Fruit fly (Drosophila melanogaster) whole organism, embryonic: Measurements from ENCODE around the gene Hacd1.

ENCODE experiments used
- B-H1 ChIP-seq: fragments of 200-800 bp; sonication (Bioruptor generic); IDR thresholded peaks from 3 replicates; pipeline ENCODE4 v1.3.6; 2022; ENCODE audit warnings: missing biosample characterization, missing genetic modification characterization
- CG10959 ChIP-seq: fragments of 200-800 bp; sonication (Bioruptor generic); IDR thresholded peaks from 2 replicates; pipeline ENCODE4 v1.3.6; 2022; ENCODE audit warnings: missing biosample characterization, missing genetic modification characterization
- CG13775 ChIP-seq: fragments of 200-800 bp; sonication (Bioruptor generic); optimal IDR thresholded peaks from 3 replicates; lab custom pipeline; 2017; ENCODE audit warnings: missing biosample characterization, mild to moderate bottlenecking, missing genetic modification characterization
- CG1529 ChIP-seq: fragments of 200-800 bp; sonication (Bioruptor generic); optimal IDR thresholded peaks from 3 replicates; lab custom pipeline; 2018; ENCODE audit warnings: missing biosample characterization, missing genetic modification characterization
- CG17186 ChIP-seq: fragments of 200-800 bp; sonication (Bioruptor generic); optimal IDR thresholded peaks from 3 replicates; lab custom pipeline; 2017; ENCODE audit warnings: missing biosample characterization, missing genetic modification reagents, missing genetic modification characterization
- CG30020 ChIP-seq: fragments of 200-800 bp; optimal IDR thresholded peaks from 2 replicates; lab custom pipeline; 2019; ENCODE audit warnings: missing biosample characterization, mild to moderate bottlenecking, missing genetic modification characterization, moderate library complexity
- CG32767 ChIP-seq: fragments of 200-800 bp; sonication (Bioruptor generic); IDR thresholded peaks from 2 replicates; pipeline ENCODE4 v1.3.6; 2022; ENCODE audit warnings: missing biosample characterization, missing genetic modification characterization
- CG34422 ChIP-seq: fragments of 200-800 bp; sonication (Bioruptor generic); IDR thresholded peaks from 3 replicates; pipeline ENCODE4 v1.3.6; 2022; ENCODE audit warnings: missing biosample characterization, missing genetic modification characterization
- CG3726 ChIP-seq: fragments of 200-800 bp; sonication (Bioruptor generic); IDR thresholded peaks from 3 replicates; pipeline ENCODE4, ENCODE4 v1.3.6; 2022; ENCODE audit warnings: missing biosample characterization, missing genetic modification characterization
- CG4424 ChIP-seq: fragments of 200-800 bp; sonication (Bioruptor generic); optimal IDR thresholded peaks from 3 replicates; lab custom pipeline; 2016; ENCODE audit warnings: missing biosample characterization, missing genetic modification characterization
- CG4730 ChIP-seq: fragments of 200-800 bp; sonication (Bioruptor generic); IDR thresholded peaks from 2 replicates; pipeline ENCODE4 v1.3.6; 2022; ENCODE audit warnings: missing biosample characterization, missing genetic modification characterization
- CG7839 ChIP-seq: fragments of 200-800 bp; sonication (Bioruptor generic); optimal IDR thresholded peaks from 3 replicates; lab custom pipeline; 2018; ENCODE audit warnings: missing biosample characterization, mild to moderate bottlenecking, missing genetic modification characterization, moderate library complexity
- CG7987 ChIP-seq: fragments of 200-800 bp; sonication (Bioruptor generic); optimal IDR thresholded peaks from 2 replicates; lab custom pipeline; 2018; ENCODE audit warnings: missing biosample characterization, mild to moderate bottlenecking, missing genetic modification characterization, moderate library complexity
- CG8089 ChIP-seq: fragments of 200-800 bp; sonication (Bioruptor generic); optimal IDR thresholded peaks from 3 replicates; lab custom pipeline; 2016; ENCODE audit warnings: missing biosample characterization, missing genetic modification characterization
- CG8290 ChIP-seq, 3 experiments: fragments of 200-800 bp; sonication (Bioruptor generic); optimal IDR thresholded peaks; 2 replicates each; lab custom pipeline; 2016 to 2019; ENCODE audit warnings: missing biosample characterization in 3 of 3, missing genetic modification characterization in 3 of 3, mild to moderate bottlenecking in 2 of 3, moderate library complexity in 1 of 3
- CG8388 ChIP-seq: fragments of 200-800 bp; sonication (Bioruptor generic); optimal IDR thresholded peaks from 2 replicates; lab custom pipeline; 2019; ENCODE audit warnings: missing biosample characterization, mild to moderate bottlenecking, missing genetic modification characterization, moderate library complexity
- CG9215 ChIP-seq: fragments of 200-800 bp; sonication (Bioruptor generic); IDR thresholded peaks from 2 replicates; pipeline ENCODE4 v1.3.6; 2022; ENCODE audit warnings: missing biosample characterization, missing genetic modification characterization
- CG9932 ChIP-seq: fragments of 200-800 bp; sonication (Bioruptor generic); IDR thresholded peaks from 2 replicates; pipeline ENCODE4 v1.3.6; 2022; ENCODE audit warnings: missing biosample characterization, missing genetic modification characterization
- Camta ChIP-seq: fragments of 200-800 bp; sonication (Bioruptor generic); optimal IDR thresholded peaks from 2 replicates; lab custom pipeline; 2016; ENCODE audit warnings: missing biosample characterization, missing genetic modification characterization
- Deaf1 ChIP-seq: fragments of 200-800 bp; optimal IDR thresholded peaks from 3 replicates; lab custom pipeline; 2019; ENCODE audit warnings: missing biosample characterization, mild to moderate bottlenecking, missing genetic modification characterization, moderate library complexity
- Doc2 ChIP-seq: fragments of 200-800 bp; sonication (Bioruptor generic); IDR thresholded peaks from 2 replicates; pipeline ENCODE4 v1.3.6; 2022; ENCODE audit warnings: missing biosample characterization, missing genetic modification characterization
- Dp ChIP-seq: fragments of 200-800 bp; sonication (Bioruptor generic); optimal IDR thresholded peaks from 2 replicates; lab custom pipeline; 2018; ENCODE audit warnings: missing biosample characterization, mild to moderate bottlenecking, missing genetic modification characterization, moderate library complexity
- E2f1 ChIP-seq: fragments of 200-800 bp; sonication (Bioruptor generic); IDR thresholded peaks from 2 replicates; pipeline ENCODE4 v1.3.6; 2022; ENCODE audit warnings: missing biosample characterization, missing genetic modification characterization
- ERR ChIP-seq: fragments of 200-800 bp; sonication (Bioruptor generic); optimal IDR thresholded peaks from 2 replicates; lab custom pipeline; 2016; ENCODE audit warnings: missing biosample characterization, missing genetic modification characterization
- GATAe ChIP-seq: fragments of 200-800 bp; sonication (Bioruptor generic); conservative IDR thresholded peaks from 2 replicates; pipeline ENCODE4 v1.3.6; 2022; ENCODE audit warnings: missing biosample characterization, missing genetic modification characterization
- Hsf ChIP-seq: fragments of 200-800 bp; sonication (Bioruptor generic); optimal IDR thresholded peaks from 3 replicates; lab custom pipeline; 2016; ENCODE audit warnings: missing biosample characterization, missing genetic modification characterization
- Kr ChIP-seq: fragments of 200-800 bp; sonication (Bioruptor generic); optimal IDR thresholded peaks from 2 replicates; lab custom pipeline; 2017; ENCODE audit warnings: missing biosample characterization, mild to moderate bottlenecking, missing genetic modification characterization
- MBD-R2 ChIP-seq: fragments of 200-800 bp; sonication (Bioruptor generic); IDR thresholded peaks from 2 replicates; pipeline ENCODE4 v1.3.6; 2022; ENCODE audit warnings: missing biosample characterization, missing genetic modification characterization
- Max ChIP-seq: fragments of 200-800 bp; sonication (Bioruptor generic); optimal IDR thresholded peaks from 2 replicates; lab custom pipeline; 2016; ENCODE audit warnings: missing biosample characterization, mild to moderate bottlenecking, missing genetic modification characterization
- Mrtf ChIP-seq: fragments of 200-800 bp; sonication (Bioruptor generic); IDR thresholded peaks from 3 replicates; pipeline ENCODE4 v1.3.6; 2022; ENCODE audit warnings: missing biosample characterization, missing genetic modification characterization
- Myb ChIP-seq: fragments of 200-800 bp; sonication (Bioruptor generic); optimal IDR thresholded peaks from 2 replicates; lab custom pipeline; 2016; ENCODE audit warnings: missing biosample characterization, missing genetic modification characterization
- NC2β ChIP-seq: fragments of 200-800 bp; sonication (Bioruptor generic); optimal IDR thresholded peaks from 2 replicates; lab custom pipeline; 2016; ENCODE audit warnings: missing biosample characterization, missing genetic modification characterization
- Six4 ChIP-seq: fragments of 200-800 bp; sonication (Bioruptor generic); optimal IDR thresholded peaks from 2 replicates; lab custom pipeline; 2016; ENCODE audit warnings: missing biosample characterization, missing genetic modification characterization
- aop ChIP-seq: fragments of 200-800 bp; sonication (Bioruptor generic); IDR thresholded peaks from 2 replicates; pipeline ENCODE4 v1.3.6; 2022; ENCODE audit warnings: missing biosample characterization, missing genetic modification characterization
- ara ChIP-seq: fragments of 200-800 bp; sonication (Bioruptor generic); IDR thresholded peaks from 2 replicates; pipeline ENCODE4 v1.3.6; 2022; ENCODE audit warnings: missing biosample characterization, missing genetic modification characterization
- bbx ChIP-seq: fragments of 200-800 bp; sonication (Bioruptor generic); IDR thresholded peaks from 2 replicates; pipeline ENCODE4 v1.3.6; 2022; ENCODE audit warnings: missing biosample characterization, missing genetic modification characterization; ENCODE audit not compliant: partially characterized antibody
- cg ChIP-seq: fragments of 200-800 bp; sonication (Bioruptor generic); optimal IDR thresholded peaks from 3 replicates; lab custom pipeline; 2019; ENCODE audit warnings: missing biosample characterization, mild to moderate bottlenecking, missing genetic modification characterization, moderate library complexity
- corto ChIP-seq: fragments of 200-800 bp; sonication (Bioruptor generic); optimal IDR thresholded peaks from 2 replicates; lab custom pipeline; 2016; ENCODE audit warnings: missing biosample characterization, mild to moderate bottlenecking, missing genetic modification characterization, moderate library complexity
- eve ChIP-seq, 2 experiments: fragments of >200 bp; optimal IDR thresholded peaks; 2 replicates each; lab custom pipeline; 2017; ENCODE audit warnings: missing biosample characterization in 2 of 2, missing genetic modification characterization in 2 of 2
- gfzf ChIP-seq: fragments of 200-800 bp; sonication (Bioruptor generic); optimal IDR thresholded peaks from 2 replicates; lab custom pipeline; 2016; ENCODE audit warnings: missing biosample characterization, mild to moderate bottlenecking, missing genetic modification characterization, moderate library complexity
- grau ChIP-seq: fragments of 200-800 bp; optimal IDR thresholded peaks from 3 replicates; lab custom pipeline; 2019; ENCODE audit warnings: missing biosample characterization, mild to moderate bottlenecking, missing genetic modification characterization, moderate library complexity
- ken ChIP-seq: fragments of 200-800 bp; sonication (Bioruptor generic); IDR thresholded peaks from 3 replicates; pipeline ENCODE4 v1.3.6; 2022; ENCODE audit warnings: missing biosample characterization, missing genetic modification characterization
- org-1 ChIP-seq: fragments of 200-800 bp; sonication (Bioruptor generic); optimal IDR thresholded peaks from 2 replicates; lab custom pipeline; 2017; ENCODE audit warnings: missing biosample characterization, missing genetic modification characterization
- pfk ChIP-seq: fragments of 200-800 bp; sonication (Bioruptor generic); optimal IDR thresholded peaks from 2 replicates; lab custom pipeline; 2018; ENCODE audit warnings: missing biosample characterization, mild to moderate bottlenecking, missing genetic modification characterization, moderate library complexity
- pho ChIP-seq: fragments of 200-800 bp; sonication (Bioruptor generic); optimal IDR thresholded peaks from 2 replicates; lab custom pipeline; 2016; ENCODE audit warnings: missing biosample characterization, missing genetic modification characterization
- sens ChIP-seq: fragments of 200-800 bp; sonication (Bioruptor generic); peaks from one replicate; lab custom pipeline; 2016; ENCODE audit warnings: missing biosample characterization, missing genetic modification characterization
- slbo ChIP-seq: fragments of 200-800 bp; sonication (Bioruptor generic); IDR thresholded peaks from 2 replicates; pipeline ENCODE4 v1.3.6; 2022; ENCODE audit warnings: missing biosample characterization, missing genetic modification characterization
- so ChIP-seq: fragments of 200-800 bp; sonication (Bioruptor generic); IDR thresholded peaks from 3 replicates; pipeline ENCODE4 v1.3.6; 2022; ENCODE audit warnings: missing biosample characterization, missing genetic modification characterization
- vfl ChIP-seq: fragments of 200-800 bp; sonication (Bioruptor generic); optimal IDR thresholded peaks from 2 replicates; lab custom pipeline; 2016; ENCODE audit warnings: missing biosample characterization, missing genetic modification characterization
- zfh2 ChIP-seq: fragments of 200-800 bp; sonication (Bioruptor generic); optimal IDR thresholded peaks from 2 replicates; lab custom pipeline; 2016; ENCODE audit warnings: missing biosample characterization, missing genetic modification characterization

Hacd1 gene

dm6 chr2L:12044613-12045350, 42.7 kb upstream of the Hacd1 start, which contains the start of gene CG6785 (continued):
- TF ChIP-seq CG13775 (GFP tag; lab: Kevin White, UChicago), result peak; percentile 32
- peak; percentile 31 for TF ChIP-seq vfl
- TF ChIP-seq CG7987 (GFP tag; lab: Kevin White, UChicago), result peak; percentile 93
- peak; percentile 74; the same call in 2 of the 3 replicates for TF ChIP-seq so
- TF ChIP-seq Camta (GFP tag; lab: Kevin White, UChicago), result peak; percentile 90
- peak; percentile 91 for TF ChIP-seq NC2β (GFP tag; lab: Kevin White, UChicago)
- peak; percentile 7; the same call in 1 of the 2 replicates for TF ChIP-seq MBD-R2 (GFP tag; lab: Robert Waterston, UW)
- peak; percentile 56 for TF ChIP-seq Max (GFP tag; lab: Kevin White, UChicago)
- TF ChIP-seq pho (GFP tag; lab: Kevin White, UChicago), result peak; percentile 76
- no peak for TF ChIP-seq CG32767 (GFP tag; lab: Robert Waterston, UW)
- TF ChIP-seq cg (GFP tag; lab: Kevin White, UChicago), result peak; percentile 43
- no peak for TF ChIP-seq CG4730 (GFP tag; lab: Robert Waterston, UW)
- no peak for TF ChIP-seq slbo (GFP tag; lab: Robert Waterston, UW)
- peak; percentile 66 for TF ChIP-seq CG17186 (GFP tag; lab: Kevin White, UChicago)
- TF ChIP-seq Mrtf (GFP tag; lab: Robert Waterston, UW), result no peak
- peak; percentile 60 for TF ChIP-seq Myb
- TF ChIP-seq ken, result no peak
- peak; percentile 72 for TF ChIP-seq CG8388 (GFP tag; lab: Kevin White, UChicago)
- TF ChIP-seq org-1 (GFP tag; lab: Kevin White, UChicago), result peak; percentile 90
- TF ChIP-seq CG30020 (tag; lab: Kevin White, UChicago), result peak; percentile 24
- TF ChIP-seq Doc2 (GFP tag; lab: Robert Waterston, UW), result no peak
- no peak for TF ChIP-seq GATAe (GFP tag; lab: Robert Waterston, UW)
- TF ChIP-seq CG10959 (GFP tag; lab: Robert Waterston, UW), result 0 out of 2 replicates have a peak, but pooled peaks have one; percentile 11
- no peak for TF ChIP-seq CG9215
- TF ChIP-seq B-H1, result no peak; the same call in 2 of the 3 replicates
- TF ChIP-seq bbx, result no peak
- TF ChIP-seq Deaf1 (tag; lab: Kevin White, UChicago), result peak; percentile 37
- TF ChIP-seq grau (tag; lab: Kevin White, UChicago), result peak; percentile 62
- TF ChIP-seq CG8290 (GFP tag; optimal IDR thresholded peaks at IDR 0.05; lab: Kevin White, UChicago), result peak; percentile 74
- TF ChIP-seq CG8290 (tag; optimal IDR thresholded peaks at IDR 0.05; lab: Kevin White, UChicago), result peak; percentile 84 to 93
- TF ChIP-seq Six4 (GFP tag; lab: Kevin White, UChicago), result peak; percentile 81
- no peak; the same call in 1 of the 2 replicates for TF ChIP-seq E2f1 (GFP tag; lab: Robert Waterston, UW)
- no peak for TF ChIP-seq zfh2 (GFP tag; lab: Kevin White, UChicago)
- TF ChIP-seq eve (GFP tag; optimal IDR thresholded peaks at IDR 0.05; lab: Kevin White, UChicago), result no peak
- TF ChIP-seq CG3726 (GFP tag; lab: Robert Waterston, UW), result no peak; the same call in 2 of the 3 replicates
- TF ChIP-seq ERR, result peak; percentile 74
- TF ChIP-seq ara, result no peak
- peak; percentile 68 for TF ChIP-seq Hsf (GFP tag; lab: Kevin White, UChicago)
- peak; percentile 59 for TF ChIP-seq Kr (GFP tag; lab: Kevin White, UChicago)
- TF ChIP-seq CG1529 (GFP tag; lab: Kevin White, UChicago), result peak; percentile 89
- peak; percentile 69 for TF ChIP-seq corto (GFP tag; lab: Kevin White, UChicago)
- peak; percentile 67 for TF ChIP-seq CG4424
- TF ChIP-seq CG7839, result peak; percentile 64
- TF ChIP-seq aop (GFP tag; lab: Robert Waterston, UW), result no peak
- TF ChIP-seq Dp, result peak; percentile 18
- peak; percentile 73 for TF ChIP-seq pfk (GFP tag; lab: Kevin White, UChicago)
- peak; percentile 1 for TF ChIP-seq gfzf
- TF ChIP-seq CG8089 (GFP tag; lab: Kevin White, UChicago), result peak; percentile 88
- peak; percentile 30; the same call in 1 of the 2 replicates for TF ChIP-seq CG9932 (GFP tag; lab: Robert Waterston, UW)
- peak; percentile 99 for TF ChIP-seq sens (GFP tag; lab: Kevin White, UChicago)
- peak; percentile 50; the same call in 1 of the 3 replicates for TF ChIP-seq CG34422 (GFP tag; lab: Robert Waterston, UW)
